Worm (Caenorhabditis elegans) whole organism, young adult: ENCODE measurements around the gene tofu-1.
"Not testable (repeated sequence)": the region's sequence is repeated elsewhere in the genome, so short reads cannot be mapped to it uniquely, and the experiment has no call there.

Source experiments
- lir-1 ChIP-seq: fragments of 200-800 bp; sonication (Bioruptor generic); conservative IDR thresholded peaks from 2 replicates; pipeline ENCODE4 v1.3.6; 2022; ENCODE audit warnings: missing genetic modification reagents, missing genetic modification characterization, missing compliant biosample characterization
- mcd-1 ChIP-seq: fragments of 200-800 bp; sonication (Bioruptor generic); IDR thresholded peaks from 2 replicates; pipeline ENCODE4 v1.3.6; 2022; ENCODE audit warnings: missing genetic modification reagents, missing genetic modification characterization, missing compliant biosample characterization

DNA sequence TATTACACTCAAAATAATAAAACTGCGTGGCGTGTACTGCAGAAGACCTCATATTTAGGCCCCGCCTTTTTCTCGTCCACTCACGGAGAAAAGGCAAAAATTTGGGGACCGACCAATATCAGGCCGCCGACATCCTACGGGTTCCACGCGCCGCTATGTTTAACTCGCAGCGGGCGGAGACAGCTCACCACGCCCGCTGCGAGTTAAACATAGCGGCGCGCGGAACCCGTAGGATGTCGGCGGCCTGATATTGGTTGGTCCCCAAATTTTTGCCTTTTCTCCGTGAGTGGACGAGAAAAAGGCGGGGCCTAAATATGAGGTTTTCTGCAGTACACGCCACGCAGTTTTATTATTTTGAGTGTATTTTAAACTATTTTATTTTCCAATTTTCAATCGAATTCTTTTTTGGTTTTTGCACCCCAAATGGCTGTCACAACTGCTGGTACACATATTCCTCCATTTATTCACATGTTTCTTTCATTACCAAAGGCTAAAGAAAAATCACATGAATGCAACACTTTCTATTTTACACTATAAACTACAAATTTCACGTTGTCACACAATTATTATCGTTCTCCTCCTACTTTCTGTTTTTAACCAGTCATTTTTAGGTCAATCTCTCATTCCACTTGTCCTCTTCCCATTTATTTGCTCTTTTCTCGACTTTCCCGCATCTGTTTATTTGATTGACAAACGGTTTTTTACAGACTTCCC is 23.3 kb downstream of the tofu-1 start, which contains the start of gene uda-1:
- TF ChIP-seq mcd-1, lir-1 (GFP tag; lab: Robert Waterston, UW): not testable (repeated sequence)
